Fruit fly (Drosophila melanogaster): ENCODE data around the gene Ir62a.

Gene Ir62a

DNA sequence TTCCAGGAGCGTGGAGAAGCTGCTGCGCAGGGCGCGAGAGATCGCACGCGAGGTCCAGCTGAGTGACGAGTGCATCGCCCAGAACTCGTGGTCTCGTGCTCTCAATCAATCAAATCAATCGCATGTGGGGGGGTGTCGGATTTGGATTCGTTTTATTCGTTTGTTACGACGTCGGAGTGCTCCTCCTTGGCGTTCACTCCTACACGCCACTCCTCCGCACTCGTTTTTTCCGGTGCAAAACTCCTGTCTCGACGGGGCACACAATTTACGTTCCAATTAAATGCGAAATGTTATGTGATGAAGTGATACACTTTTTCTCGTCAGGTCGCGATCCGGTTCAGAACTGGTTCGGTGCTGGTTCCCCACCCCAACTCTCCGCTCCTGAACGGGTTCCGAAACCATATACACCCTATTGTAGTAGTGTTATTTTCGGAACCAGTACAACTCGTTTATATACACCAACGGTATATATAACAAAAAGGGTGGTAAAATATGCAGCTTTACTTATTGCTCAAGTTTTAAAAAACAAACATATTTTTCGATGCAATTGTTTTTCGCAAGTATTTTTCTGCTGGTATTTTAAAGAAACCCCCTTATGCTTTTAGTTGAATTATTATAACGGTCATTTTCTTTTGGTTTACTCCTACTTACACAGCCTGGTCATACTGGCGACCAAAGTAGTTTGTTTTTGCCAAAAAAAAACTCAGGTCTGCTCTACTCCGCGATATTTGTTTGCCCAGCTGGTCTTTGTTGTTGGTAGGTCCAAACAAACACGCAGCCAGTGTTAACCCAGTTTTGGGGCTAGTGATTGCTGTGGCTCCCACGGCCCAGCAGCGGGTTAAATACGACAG is 5.7 kb upstream of the Ir62a start, which contains the start of the genes CG12091 and pns (continued):
- TF ChIP-seq hbn (GFP tag; IDR thresholded peaks at IDR 0.05; ENCODE audit: partially characterized antibody), result no peak
- TF ChIP-seq croc (GFP tag; conservative IDR thresholded peaks at IDR 0.05), result peak; percentile 32; the same call in 1 of the 3 replicates
- TF ChIP-seq CG11247 (GFP tag; IDR thresholded peaks at IDR 0.05), result peak; percentile 29; the same call in 1 of the 2 replicates
- peak; percentile 60 for TF ChIP-seq Bdp1 (GFP tag; optimal IDR thresholded peaks at IDR 0.05)
- TF ChIP-seq CG8765 (GFP tag; IDR thresholded peaks at IDR 0.05), result no peak; the same call in 1 of the 2 replicates
- peak; percentile 85 for TF ChIP-seq CG12391 (tag; optimal IDR thresholded peaks at IDR 0.05)
- peak; percentile 29; the same call in 1 of the 2 replicates for TF ChIP-seq CG31224 (GFP tag; IDR thresholded peaks at IDR 0.05)
- peak in 1 of 2 experiments; percentile 47 for TF ChIP-seq crp (GFP tag; optimal IDR thresholded peaks at IDR 0.05)
- peak; percentile 57 for TF ChIP-seq Rfx (GFP tag; IDR thresholded peaks at IDR 0.05)
- 0 out of 2 replicates have a peak, but pooled peaks have one; percentile 20 for TF ChIP-seq Nf-YA (GFP tag; IDR thresholded peaks at IDR 0.05)
- TF ChIP-seq tio (GFP tag; optimal IDR thresholded peaks at IDR 0.05), result no peak
- TF ChIP-seq Doc2 (GFP tag; IDR thresholded peaks at IDR 0.05), result no peak
- TF ChIP-seq org-1 (GFP tag; optimal IDR thresholded peaks at IDR 0.05), result peak; percentile 12
- TF ChIP-seq CG4820 (GFP tag; optimal IDR thresholded peaks at IDR 0.05), result peak; percentile 60
- TF ChIP-seq Opbp (GFP tag; IDR thresholded peaks at IDR 0.05; ENCODE audit: partially characterized antibody), result peak; percentile 67; the same call in 2 of the 3 replicates
- TF ChIP-seq CG5245 (GFP tag; optimal IDR thresholded peaks at IDR 0.05), result peak; percentile 70
- TF ChIP-seq B-H1 (GFP tag; IDR thresholded peaks at IDR 0.05), result peak; percentile 67
- TF ChIP-seq CG9609 (GFP tag; optimal IDR thresholded peaks at IDR 0.05), result peak; percentile 65
- TF ChIP-seq CG1647 (GFP tag; optimal IDR thresholded peaks at IDR 0.05), result peak; percentile 35
- TF ChIP-seq CG34224 (GFP tag; IDR thresholded peaks at IDR 0.05; ENCODE audit: partially characterized antibody), result no peak
- no peak for TF ChIP-seq CG2199 (GFP tag; IDR thresholded peaks at IDR 0.05)
- peak; percentile 22; the same call in 1 of the 2 replicates for TF ChIP-seq dati (GFP tag; IDR thresholded peaks at IDR 0.05)
- TF ChIP-seq CG16815 (GFP tag; optimal IDR thresholded peaks at IDR 0.05), result peak; percentile 7
- TF ChIP-seq sug (tag; optimal IDR thresholded peaks at IDR 0.05), result peak; percentile 69
- no peak; the same call in 1 of the 2 replicates for TF ChIP-seq sisA (GFP tag; IDR thresholded peaks at IDR 0.05)
- TF ChIP-seq CG12769 (tag; optimal IDR thresholded peaks at IDR 0.05), result no peak
- peak; percentile 41 for TF ChIP-seq CG5180 (GFP tag; optimal IDR thresholded peaks at IDR 0.05)
- TF ChIP-seq Abd-B (GFP tag; optimal IDR thresholded peaks at IDR 0.05), result peak; percentile 55
- TF ChIP-seq tup (GFP tag; optimal IDR thresholded peaks at IDR 0.05), result no peak
- peak; percentile 52 for TF ChIP-seq CG7271 (tag; optimal IDR thresholded peaks at IDR 0.05)
- peak; percentile 56 for TF ChIP-seq CG8089 (GFP tag; optimal IDR thresholded peaks at IDR 0.05)
- TF ChIP-seq Adf1 (GFP tag; IDR thresholded peaks at IDR 0.05), result peak; percentile 33; the same call in 1 of the 2 replicates
- TF ChIP-seq Mes4 (GFP tag; optimal IDR thresholded peaks at IDR 0.05), result peak; percentile 62
- peak; percentile 51; the same call in 1 of the 2 replicates for TF ChIP-seq ap (GFP tag; IDR thresholded peaks at IDR 0.05)
- TF ChIP-seq dmrt99B (tag; optimal IDR thresholded peaks at IDR 0.05), result no peak
- TF ChIP-seq CG3281 (GFP tag; optimal IDR thresholded peaks at IDR 0.05), result peak; percentile 66
- no peak for TF ChIP-seq CG10274 (GFP tag; optimal IDR thresholded peaks at IDR 0.05)
- no peak for TF ChIP-seq CG15479 (GFP tag; optimal IDR thresholded peaks at IDR 0.05)
- TF ChIP-seq pnt (GFP tag; optimal IDR thresholded peaks at IDR 0.05), result peak; percentile 63
- peak; percentile 48 for TF ChIP-seq CG3838 (GFP tag; optimal IDR thresholded peaks at IDR 0.05)
- TF ChIP-seq CG2712 (tag; optimal IDR thresholded peaks at IDR 0.05), result peak; percentile 81
- peak; percentile 87 for TF ChIP-seq CG12659 (GFP tag; optimal IDR thresholded peaks at IDR 0.05)
- TF ChIP-seq Xrp1 (GFP tag; IDR thresholded peaks at IDR 0.05), result peak; percentile 61; the same call in 1 of the 2 replicates
- peak; percentile 71 for TF ChIP-seq CG9727 (GFP tag; optimal IDR thresholded peaks at IDR 0.05)
- peak; percentile 96 for TF ChIP-seq wek (GFP tag; optimal IDR thresholded peaks at IDR 0.05)
- peak; percentile 93 for TF ChIP-seq gfzf (GFP tag; optimal IDR thresholded peaks at IDR 0.05)
- peak; percentile 51 for TF ChIP-seq sob (GFP tag; IDR thresholded peaks at IDR 0.05)
- no peak for TF ChIP-seq CG7357 (GFP tag; IDR thresholded peaks at IDR 0.05)
